Worm (Caenorhabditis elegans): ENCODE data around the gene yju-2.

Gene yju-2

ce11 chrIII:7189581-7190128 lies 5.5 kb downstream of the yju-2 start, which contains the start of gene rps-21 (continued):
- TF ChIP-seq lin-35 (GFP tag; optimal IDR thresholded peaks at IDR 0.05) = peak in 1 of 3 experiments; percentile 74
- TF ChIP-seq snpc-4 (GFP tag; optimal IDR thresholded peaks at IDR 0.05) = peak; percentile 18
- TF ChIP-seq snpc-4 (tag; optimal IDR thresholded peaks at IDR 0.05) = peak; percentile 23 to 56 (median 42)

ce11 chrIII:7192942-7193665 lies 9.0 kb downstream of the yju-2 start, which contains the start of gene mec-14:
TSS of gene mec-14 (minus strand) at chrIII:7192992.
- TF ChIP-seq nhr-179 (tag; optimal IDR thresholded peaks at IDR 0.05) = no peak
- peak; percentile 54; the same call in 1 of the 2 replicates for TF ChIP-seq hmg-1.2 (GFP tag; IDR thresholded peaks at IDR 0.05)

ce11 chrIII:7195325-7195724 lies 11.2 kb downstream of the yju-2 start, which contains the start of gene F37C12.18:
TSS of gene F37C12.18 (minus strand) at chrIII:7195425.
- TF ChIP-seq ama-1 (optimal IDR thresholded peaks at IDR 0.05) = no peak
- no peak for TF ChIP-seq ama-1 (GFP tag; optimal IDR thresholded peaks at IDR 0.05)
- TF ChIP-seq snpc-1.3 (tag; optimal IDR thresholded peaks at IDR 0.05; ENCODE audit: insufficient read depth) = no peak
- TF ChIP-seq rpc-1 (optimal IDR thresholded peaks at IDR 0.05) = no peak
- TF ChIP-seq rpc-1 (tag; optimal IDR thresholded peaks at IDR 0.05) = no peak
- no peak for TF ChIP-seq F55B11.4 (tag; optimal IDR thresholded peaks at IDR 0.05; ENCODE audit: borderline replicate concordance, insufficient read depth)
- no peak for TF ChIP-seq snpc-4 (GFP tag; optimal IDR thresholded peaks at IDR 0.05)
- no peak for TF ChIP-seq snpc-4 (tag; optimal IDR thresholded peaks at IDR 0.05)
- TF ChIP-seq somi-1 (GFP tag; optimal IDR thresholded peaks at IDR 0.05) = no peak
- no peak for TF ChIP-seq unc-130 (GFP tag; optimal IDR thresholded peaks at IDR 0.05)
- TF ChIP-seq mcd-1 (GFP tag; IDR thresholded peaks at IDR 0.05) = no peak
- TF ChIP-seq mes-4 (tag; optimal IDR thresholded peaks at IDR 0.05) = no peak

ce11 chrIII:7197973-7198372 lies 13.8 kb downstream of the yju-2 start, which contains the start of gene exos-9:
TSS of gene exos-9 (minus strand) at chrIII:7198073.
- TF ChIP-seq snpc-4 (GFP tag; optimal IDR thresholded peaks at IDR 0.05) (no peak), snpc-4 (tag; optimal IDR thresholded peaks at IDR 0.05) (peak in 1 of 4 experiments; percentile 19), ceh-58 (GFP tag; IDR thresholded peaks at IDR 0.05) (no peak), ceh-91 (GFP tag; IDR thresholded peaks at IDR 0.05) (no peak), nfyb-1 (GFP tag; IDR thresholded peaks at IDR 0.05) (no peak), ztf-6 (GFP tag; IDR thresholded peaks at IDR 0.05) (no peak), nhr-120 (GFP tag; IDR thresholded peaks at IDR 0.05) (no peak), ceh-79 (tag; optimal IDR thresholded peaks at IDR 0.05) (no peak), atf-7 (tag; optimal IDR thresholded peaks at IDR 0.05) (no peak), pha-4 (tag; optimal IDR thresholded peaks at IDR 0.05) (no peak), nhr-27 (tag; optimal IDR thresholded peaks at IDR 0.05) (no peak), ztf-26 (tag; optimal IDR thresholded peaks at IDR 0.05) (no peak), lin-54 (GFP tag; optimal IDR thresholded peaks at IDR 0.05) (peak; percentile 2)

ce11 chrIII:7198838-7199237 lies 14.7 kb downstream of the yju-2 start, which contains the start of gene pfd-5:
TSS of gene pfd-5 (minus strand) at chrIII:7198884.
- TF ChIP-seq B0336.3 (GFP tag; IDR thresholded peaks at IDR 0.05) (no peak), ztf-22 (GFP tag; optimal IDR thresholded peaks at IDR 0.05) (no peak), unc-62 (GFP tag; optimal IDR thresholded peaks at IDR 0.05) (no peak), rec-8 (tag; optimal IDR thresholded peaks at IDR 0.05) (no peak), cebp-2 (GFP tag; IDR thresholded peaks at IDR 0.05) (no peak), sdz-38 (tag; optimal IDR thresholded peaks at IDR 0.05) (no peak), fkh-3 (tag; optimal IDR thresholded peaks at IDR 0.05) (no peak), pbrm-1 (GFP tag; IDR thresholded peaks at IDR 0.05) (no peak; the same call in 1 of the 2 replicates), sptf-2 (GFP tag; optimal IDR thresholded peaks at IDR 0.05) (no peak), hsf-1 (GFP tag; IDR thresholded peaks at IDR 0.05) (0 out of 2 replicates have a peak, but pooled peaks have one; percentile 46), lin-40 (tag; optimal IDR thresholded peaks at IDR 0.05) (no peak), athp-1 (tag; optimal IDR thresholded peaks at IDR 0.05) (no peak), F49E8.2 (tag; optimal IDR thresholded peaks at IDR 0.05; ENCODE audit: insufficient read depth) (no peak), snpc-4 (GFP tag; optimal IDR thresholded peaks at IDR 0.05) (no peak), snpc-4 (tag; optimal IDR thresholded peaks at IDR 0.05) (peak in 1 of 4 experiments; percentile 20), ztf-26 (tag; optimal IDR thresholded peaks at IDR 0.05) (no peak), C06A6.2 (GFP tag; conservative IDR thresholded peaks at IDR 0.05) (no peak), nhr-80 (tag; optimal IDR thresholded peaks at IDR 0.05) (no peak), egrh-3 (GFP tag; IDR thresholded peaks at IDR 0.05) (no peak)
